Worm (Caenorhabditis elegans): ENCODE results near the gene K12H6.5.

The K12H6.5 gene

ce11 chrII:2859873-2860821 lies 34.2 kb upstream of the K12H6.5 start (continued):
- TF ChIP-seq him-1 (tag; optimal IDR thresholded peaks at IDR 0.05) (peak; percentile 75), egrh-3 (GFP tag; IDR thresholded peaks at IDR 0.05) (peak; percentile 43; the same call in 1 of the 2 replicates), ztf-18 (tag; optimal IDR thresholded peaks at IDR 0.05) (peak; percentile 59), let-526 (GFP tag; IDR thresholded peaks at IDR 0.05) (peak; percentile 73; the same call in 1 of the 2 replicates), lin-54 (GFP tag; optimal IDR thresholded peaks at IDR 0.05) (peak; percentile 17), bed-2 (GFP tag; IDR thresholded peaks at IDR 0.05) (no peak), C17E4.6 (GFP tag; IDR thresholded peaks at IDR 0.05) (0 out of 2 replicates have a peak, but pooled peaks have one; percentile 12), ztf-25 (GFP tag; IDR thresholded peaks at IDR 0.05) (0 out of 2 replicates have a peak, but pooled peaks have one; percentile 25), madf-6 (GFP tag; IDR thresholded peaks at IDR 0.05) (peak; percentile 40), lin-35 (GFP tag; optimal IDR thresholded peaks at IDR 0.05) (peak in 1 of 3 experiments; percentile 21), rpc-1 (optimal IDR thresholded peaks at IDR 0.05) (peak; percentile 64), rpc-1 (tag; optimal IDR thresholded peaks at IDR 0.05) (peak; percentile 83), T07F8.4 (tag; optimal IDR thresholded peaks at IDR 0.05) (no peak), repo-1 (tag; optimal IDR thresholded peaks at IDR 0.05) (no peak), tbx-9 (tag; optimal IDR thresholded peaks at IDR 0.05; ENCODE audit: borderline replicate concordance) (no peak), Y53F4B.3 (GFP tag; IDR thresholded peaks at IDR 0.05) (no peak), sdz-38 (tag; optimal IDR thresholded peaks at IDR 0.05) (no peak), nfyb-1 (GFP tag; IDR thresholded peaks at IDR 0.05) (peak; percentile 67; the same call in 1 of the 2 replicates), lir-1 (GFP tag; conservative IDR thresholded peaks at IDR 0.05) (0 out of 2 replicates have a peak, but pooled peaks have one; percentile 17), hsf-1 (GFP tag; IDR thresholded peaks at IDR 0.05) (no peak), tlf-1 (GFP tag; optimal IDR thresholded peaks at IDR 0.05) (no peak), fkh-3 (tag; optimal IDR thresholded peaks at IDR 0.05) (no peak), B0336.3 (GFP tag; IDR thresholded peaks at IDR 0.05) (peak; percentile 46; the same call in 1 of the 2 replicates), ceh-79 (tag; optimal IDR thresholded peaks at IDR 0.05) (peak; percentile 31)

- TF ChIP-seq ztf-6 (GFP tag; IDR thresholded peaks at IDR 0.05) = no peak
- TF ChIP-seq Y53F4B.3 (GFP tag; IDR thresholded peaks at IDR 0.05) = no peak
- no peak for TF ChIP-seq bed-2 (GFP tag; IDR thresholded peaks at IDR 0.05)
- no peak for TF ChIP-seq C06A6.2 (GFP tag; conservative IDR thresholded peaks at IDR 0.05)
Observed at ce11 chrII:2859315-2859714, 33.3 kb upstream of the K12H6.5 start.

ce11 chrII:2858851-2859250 lies 32.9 kb upstream of the K12H6.5 start:
- TF ChIP-seq ztf-22 (GFP tag; optimal IDR thresholded peaks at IDR 0.05) (no peak), hlh-12 (tag; optimal IDR thresholded peaks at IDR 0.05) (no peak), madf-3 (GFP tag; IDR thresholded peaks at IDR 0.05) (no peak), F49E8.2 (tag; optimal IDR thresholded peaks at IDR 0.05; ENCODE audit: insufficient read depth) (no peak), madf-10 (tag; optimal IDR thresholded peaks at IDR 0.05) (no peak), nfya-2 (GFP tag; IDR thresholded peaks at IDR 0.05) (no peak), snpc-3.4 (tag; optimal IDR thresholded peaks at IDR 0.05) (no peak), cebp-2 (GFP tag; IDR thresholded peaks at IDR 0.05) (no peak), F39B2.1 (GFP tag; IDR thresholded peaks at IDR 0.05) (no peak), ceh-58 (GFP tag; IDR thresholded peaks at IDR 0.05) (no peak), mxl-1 (tag; optimal IDR thresholded peaks at IDR 0.05) (no peak), bed-1 (GFP tag; IDR thresholded peaks at IDR 0.05) (no peak), nhr-120 (GFP tag; IDR thresholded peaks at IDR 0.05) (no peak), C17E4.6 (GFP tag; IDR thresholded peaks at IDR 0.05) (no peak), Y53G8AR.9 (GFP tag; conservative IDR thresholded peaks at IDR 0.05) (no peak), cebp-1 (GFP tag; IDR thresholded peaks at IDR 0.05) (no peak), cebp-1 (tag; optimal IDR thresholded peaks at IDR 0.05) (no peak)

All from whole organism, young adult.